Worm (Caenorhabditis elegans) whole organism, L4/young adult: Measurements from ENCODE around the gene ZC412.5.

Experiments
- W03F9.2 ChIP-seq: fragments of 150-350 bp; optimal IDR thresholded peaks from 2 replicates; lab custom pipeline; 2014; ENCODE audit warnings: missing biosample characterization, missing genetic modification characterization
- him-1 ChIP-seq: sonication (generic microtip); optimal IDR thresholded peaks from 2 replicates; lab custom pipeline; 2016; ENCODE audit warnings: missing genotype, missing genetic modification reagents, missing genetic modification characterization, missing compliant biosample characterization

DNA sequence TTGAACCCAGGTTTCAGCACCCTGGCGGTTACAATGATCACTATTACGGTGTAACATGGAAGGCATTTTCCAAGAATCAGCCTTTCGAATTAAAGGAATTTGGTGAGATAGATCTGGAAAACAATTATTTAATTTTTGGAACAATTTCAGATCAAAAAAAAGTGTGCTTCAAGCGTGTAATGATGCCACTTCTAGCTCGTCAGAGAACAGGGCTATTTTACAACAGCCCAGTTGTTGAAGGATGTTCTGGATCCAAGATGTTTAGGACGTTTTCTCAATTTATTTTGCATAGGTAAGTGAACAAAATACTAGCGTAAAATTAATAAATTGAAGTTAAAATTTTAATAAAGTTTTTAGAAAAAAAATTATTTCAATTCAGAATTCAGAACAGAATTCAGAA, 25.6 kb upstream of the ZC412.5 start:
- TF ChIP-seq W03F9.2 (tag; lab: Kevin White, UChicago) = no peak
- TF ChIP-seq him-1 = no peak
